Worm (Caenorhabditis elegans) whole organism, L1 larva: Measurements from ENCODE around the gene ZK105.3.
"Not testable (repeated sequence)": the region's sequence is repeated elsewhere in the genome, so short reads cannot be mapped to it uniquely, and the experiment has no call there.

Experiments
- C04F5.9 ChIP-seq: sonication (generic microtip); optimal IDR thresholded peaks from 2 replicates; lab custom pipeline; 2016; ENCODE audit warnings: missing genetic modification characterization, missing compliant biosample characterization
- aha-1 ChIP-seq: fragments of 150-350 bp; optimal IDR thresholded peaks from 2 replicates; lab custom pipeline; 2014; ENCODE audit warnings: missing biosample characterization, missing genetic modification characterization
- blmp-1 ChIP-seq: fragments of 150-350 bp; optimal IDR thresholded peaks from 2 replicates; lab custom pipeline; 2014; ENCODE audit warnings: missing biosample characterization, missing genetic modification characterization
- ceh-8 ChIP-seq: fragments of 200-800 bp; sonication (Bioruptor generic); optimal IDR thresholded peaks from 2 replicates; lab custom pipeline; 2018; ENCODE audit warnings: mild to moderate bottlenecking, missing genetic modification characterization, moderate library complexity, missing compliant biosample characterization
- ceh-88 ChIP-seq: fragments of 200-800 bp; sonication (Bioruptor generic); IDR thresholded peaks from 2 replicates; pipeline ENCODE4 v1.3.6; 2022; ENCODE audit warnings: missing genetic modification characterization, missing compliant biosample characterization
- dsc-1 ChIP-seq: sonication (generic microtip); optimal IDR thresholded peaks from 2 replicates; lab custom pipeline; 2016; ENCODE audit warnings: mild to moderate bottlenecking, missing genetic modification characterization, missing compliant biosample characterization
- efl-3 ChIP-seq: fragments of 200-800 bp; sonication (Bioruptor generic); optimal IDR thresholded peaks from 2 replicates; lab custom pipeline; 2018; ENCODE audit warnings: mild to moderate bottlenecking, missing genetic modification characterization, missing compliant biosample characterization
- egl-13 ChIP-seq: sonication (generic microtip); optimal IDR thresholded peaks from 2 replicates; lab custom pipeline; 2016; ENCODE audit warnings: missing genotype, missing genetic modification reagents, missing genetic modification characterization, missing compliant biosample characterization
- elt-3 ChIP-seq, 6 experiments: fragments of 150-350 bp in 1 of 6; sonication (generic microtip); optimal IDR thresholded peaks; 2 replicates each; lab custom pipeline; 2017 to 2018; ENCODE audit warnings: missing biosample characterization in 6 of 6, missing genetic modification characterization in 6 of 6, inconsistent platforms in 1 of 6
- fkh-4 ChIP-seq: sonication (generic microtip); optimal IDR thresholded peaks from 2 replicates; lab custom pipeline; 2016; ENCODE audit warnings: missing compliant biosample characterization, missing genetic modification characterization, borderline replicate concordance
- fkh-8 ChIP-seq: sonication (generic microtip); optimal IDR thresholded peaks from 2 replicates; lab custom pipeline; 2016; ENCODE audit warnings: mild to moderate bottlenecking, missing genetic modification characterization, missing compliant biosample characterization
- grh-1 ChIP-seq: fragments of 200-800 bp; sonication (Bioruptor generic); IDR thresholded peaks from 2 replicates; pipeline ENCODE4 v1.3.6; 2022; ENCODE audit warnings: missing genetic modification reagents, missing genetic modification characterization, missing compliant biosample characterization
- hlh-4 ChIP-seq: sonication (generic microtip); optimal IDR thresholded peaks from 2 replicates; lab custom pipeline; 2016; ENCODE audit warnings: mild to moderate bottlenecking, missing genetic modification characterization, missing compliant biosample characterization
- hpl-2 ChIP-seq: fragments of 150-350 bp; optimal IDR thresholded peaks from 2 replicates; lab custom pipeline; 2014; ENCODE audit warnings: missing biosample characterization, missing genetic modification reagents, missing genetic modification characterization
- lin-14 ChIP-seq: fragments of 200-800 bp; sonication (Bioruptor generic); optimal IDR thresholded peaks from 2 replicates; lab custom pipeline; 2018; ENCODE audit warnings: mild to moderate bottlenecking, missing genetic modification characterization, moderate library complexity, missing compliant biosample characterization
- lsy-2 ChIP-seq, 2 experiments: fragments of 150-350 bp; optimal IDR thresholded peaks; 2 replicates each; lab custom pipeline; 2014; ENCODE audit warnings: missing biosample characterization in 2 of 2, missing genetic modification characterization in 2 of 2
- mab-9 ChIP-seq: fragments of 200-800 bp; sonication (Bioruptor generic); IDR thresholded peaks from 2 replicates; pipeline ENCODE4 v1.3.6; 2022; ENCODE audit warnings: missing genetic modification reagents, missing genetic modification characterization, missing compliant biosample characterization
- mep-1 ChIP-seq: fragments of 150-350 bp; optimal IDR thresholded peaks from 2 replicates; lab custom pipeline; 2014; ENCODE audit warnings: missing biosample characterization, missing genetic modification characterization
- nhr-11 ChIP-seq: fragments of 150-350 bp; optimal IDR thresholded peaks from 2 replicates; lab custom pipeline; 2014; ENCODE audit warnings: missing biosample characterization, missing genetic modification characterization
- nhr-19 ChIP-seq: fragments of 200-800 bp; sonication (Bioruptor generic); conservative IDR thresholded peaks from 2 replicates; pipeline ENCODE4 v1.3.6; 2022; ENCODE audit warnings: missing genetic modification characterization, missing compliant biosample characterization
- nhr-20 ChIP-seq: sonication (generic microtip); optimal IDR thresholded peaks from 2 replicates; lab custom pipeline; 2016; ENCODE audit warnings: mild to moderate bottlenecking, missing genetic modification characterization, missing compliant biosample characterization
- nhr-28 ChIP-seq: fragments of 150-350 bp; optimal IDR thresholded peaks from 2 replicates; lab custom pipeline; 2014; ENCODE audit warnings: missing biosample characterization, missing genetic modification characterization
- nhr-47 ChIP-seq: sonication (generic microtip); optimal IDR thresholded peaks from 2 replicates; lab custom pipeline; 2016; ENCODE audit warnings: mild to moderate bottlenecking, missing genetic modification characterization, moderate library complexity, missing compliant biosample characterization
- nhr-71 ChIP-seq: sonication (generic microtip); optimal IDR thresholded peaks from 2 replicates; lab custom pipeline; 2016; ENCODE audit warnings: mild to moderate bottlenecking, missing genetic modification characterization, moderate library complexity, missing compliant biosample characterization
- nhr-77 ChIP-seq: fragments of 150-350 bp; optimal IDR thresholded peaks from 2 replicates; lab custom pipeline; 2014; ENCODE audit warnings: missing biosample characterization, missing genetic modification characterization
- nhr-90 ChIP-seq: sonication (generic microtip); optimal IDR thresholded peaks from 2 replicates; lab custom pipeline; 2016; ENCODE audit warnings: mild to moderate bottlenecking, missing genetic modification characterization, missing compliant biosample characterization; ENCODE audit not compliant: poor library complexity
- pag-3 ChIP-seq: sonication (generic microtip); optimal IDR thresholded peaks from 2 replicates; lab custom pipeline; 2017; ENCODE audit warnings: missing genetic modification characterization, mild to moderate bottlenecking, missing compliant biosample characterization, antibody characterized with exemption, borderline replicate concordance; ENCODE audit not compliant: insufficient read depth
- pax-3 ChIP-seq: fragments of 200-800 bp; sonication (Bioruptor generic); optimal IDR thresholded peaks from 2 replicates; lab custom pipeline; 2018; ENCODE audit warnings: mild to moderate bottlenecking, missing genetic modification characterization, moderate library complexity, missing compliant biosample characterization
- snpc-4 ChIP-seq: fragments of 150-350 bp; optimal IDR thresholded peaks from 2 replicates; lab custom pipeline; 2014; ENCODE audit warnings: missing biosample characterization, missing genetic modification characterization
- snu-23 ChIP-seq: sonication (generic microtip); optimal IDR thresholded peaks from 2 replicates; lab custom pipeline; 2016; ENCODE audit warnings: missing genetic modification characterization, missing compliant biosample characterization
- sptf-1 ChIP-seq: fragments of 150-350 bp; optimal IDR thresholded peaks from 2 replicates; lab custom pipeline; 2014; ENCODE audit warnings: missing biosample characterization, missing genetic modification characterization
- unc-86 ChIP-seq: sonication (generic microtip); optimal IDR thresholded peaks from 2 replicates; lab custom pipeline; 2016; ENCODE audit warnings: missing genetic modification characterization, missing compliant biosample characterization
- unc-98 ChIP-seq: fragments of 200-800 bp; sonication (Bioruptor generic); IDR thresholded peaks from 2 replicates; pipeline ENCODE4 v1.3.6; 2022; ENCODE audit warnings: missing genetic modification characterization, missing compliant biosample characterization
- xbp-1 ChIP-seq: sonication (generic microtip); optimal IDR thresholded peaks from 2 replicates; lab custom pipeline; 2016; ENCODE audit warnings: missing genetic modification characterization, missing compliant biosample characterization

Gene ZK105.3

ce11 chrV:7690637-7691036, 6.3 kb upstream of the ZK105.3 start:
- TF ChIP-seq unc-86, result no peak
- no peak for TF ChIP-seq snpc-4 (tag; lab: Kevin White, UChicago)
- TF ChIP-seq fkh-4 (tag; lab: Kevin White, UChicago), result no peak
- TF ChIP-seq nhr-19 (GFP tag; lab: Robert Waterston, UW), result no peak
- no peak for TF ChIP-seq efl-3 (GFP tag; lab: Kevin White, UChicago)
- no peak for TF ChIP-seq lsy-2 (tag; optimal IDR thresholded peaks at IDR 0.05; lab: Kevin White, UChicago)
- TF ChIP-seq ceh-88 (GFP tag; lab: Robert Waterston, UW), result no peak
- TF ChIP-seq lin-14 (GFP tag; lab: Kevin White, UChicago), result no peak
- TF ChIP-seq, all 84 proteins: peak for 0

ce11 chrV:7693394-7693793, 3.5 kb upstream of the ZK105.3 start, which contains the start of gene C12D5.10:
TSS of gene C12D5.10 (minus strand) at chrV:7693494.
- TF ChIP-seq pax-3 (no peak), dsc-1 (tag; lab: Kevin White, UChicago) (no peak), nhr-28 (tag; lab: Kevin White, UChicago) (no peak), efl-3 (GFP tag; lab: Kevin White, UChicago) (no peak), nhr-47 (tag; lab: Kevin White, UChicago) (no peak), sptf-1 (tag; lab: Kevin White, UChicago) (no peak), snu-23 (no peak), aha-1 (no peak), mab-9 (GFP tag; lab: Robert Waterston, UW) (no peak)

ce11 chrV:7703536-7703935, 6.6 kb downstream of the ZK105.3 start, which contains the start of gene srsx-40:
TSS of gene srsx-40 (minus strand) at chrV:7703636.
- not testable (repeated sequence) for TF ChIP-seq pax-3; mep-1 (tag; lab: Kevin White, UChicago); nhr-90 (tag; lab: Kevin White, UChicago)
- TF ChIP-seq, all 84 proteins: peak for 0; not testable (repeated sequence) for 84

- TF ChIP-seq fkh-8 (tag; lab: Kevin White, UChicago) (no peak), pag-3 (tag; lab: Kevin White, UChicago) (no peak), nhr-20 (tag; lab: Kevin White, UChicago) (no peak), snu-23 (no peak), egl-13 (tag; lab: Kevin White, UChicago) (no peak), grh-1 (GFP tag; lab: Robert Waterston, UW) (no peak), C04F5.9 (tag; lab: Kevin White, UChicago) (no peak), nhr-77 (tag; lab: Kevin White, UChicago) (no peak), ceh-8 (GFP tag; lab: Kevin White, UChicago) (no peak), mep-1 (tag; lab: Kevin White, UChicago) (no peak), elt-3 (tag; optimal IDR thresholded peaks at IDR 0.05; lab: Kevin White, UChicago) (no peak)
These were observed 8.4 kb downstream of the ZK105.3 start, which contains the start of gene srw-3 for ce11 chrV:7705316-7705715. TSS of gene srw-3 (plus strand) at chrV:7705616.

ce11 chrV:7708525-7708924, 11.6 kb downstream of the ZK105.3 start, which contains the start of gene ZK105.11:
TSS of gene ZK105.11 (minus strand) at chrV:7708625.
- TF ChIP-seq nhr-11 (tag; lab: Kevin White, UChicago), result no peak
- no peak for TF ChIP-seq nhr-77 (tag; lab: Kevin White, UChicago)
- no peak for TF ChIP-seq nhr-90 (tag; lab: Kevin White, UChicago)
- TF ChIP-seq blmp-1 (tag; lab: Kevin White, UChicago), result no peak
- no peak for TF ChIP-seq ceh-88 (GFP tag; lab: Robert Waterston, UW)
- no peak for TF ChIP-seq nhr-71
- TF ChIP-seq hpl-2 (GFP tag; lab: Kevin White, UChicago), result no peak
- TF ChIP-seq unc-98 (GFP tag; lab: Robert Waterston, UW), result no peak
- no peak for TF ChIP-seq ceh-8 (GFP tag; lab: Kevin White, UChicago)
- TF ChIP-seq snu-23, result no peak
- TF ChIP-seq C04F5.9 (tag; lab: Kevin White, UChicago), result no peak
- TF ChIP-seq xbp-1 (tag; lab: Kevin White, UChicago), result no peak
- TF ChIP-seq hlh-4 (tag; lab: Kevin White, UChicago), result no peak
